Fruit fly (Drosophila melanogaster): ENCODE data around the gene CG3224.

The CG3224 gene

DNA sequence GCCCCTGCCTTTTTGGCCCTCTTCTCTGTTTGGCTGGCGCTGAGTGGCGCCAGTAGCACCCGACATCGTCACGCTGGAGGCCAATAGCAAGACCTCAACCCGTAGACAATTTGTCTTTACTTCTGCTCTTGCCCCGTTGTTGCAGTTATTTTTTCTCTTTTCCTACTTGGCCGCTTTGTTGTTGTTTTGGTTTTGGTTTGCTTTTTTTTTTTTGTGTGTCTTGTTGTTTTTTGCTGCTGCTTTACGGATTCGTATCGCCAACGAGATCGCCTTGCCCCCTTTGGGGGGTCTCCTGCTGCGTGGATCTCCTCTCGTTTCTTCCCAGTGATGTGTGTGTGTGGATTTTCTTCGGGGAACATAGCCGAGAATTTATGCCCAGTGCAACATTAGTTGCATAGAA, 29.4 kb downstream of the CG3224 start:
- TF ChIP-seq noc (tag; optimal IDR thresholded peaks at IDR 0.05): no peak

DNA sequence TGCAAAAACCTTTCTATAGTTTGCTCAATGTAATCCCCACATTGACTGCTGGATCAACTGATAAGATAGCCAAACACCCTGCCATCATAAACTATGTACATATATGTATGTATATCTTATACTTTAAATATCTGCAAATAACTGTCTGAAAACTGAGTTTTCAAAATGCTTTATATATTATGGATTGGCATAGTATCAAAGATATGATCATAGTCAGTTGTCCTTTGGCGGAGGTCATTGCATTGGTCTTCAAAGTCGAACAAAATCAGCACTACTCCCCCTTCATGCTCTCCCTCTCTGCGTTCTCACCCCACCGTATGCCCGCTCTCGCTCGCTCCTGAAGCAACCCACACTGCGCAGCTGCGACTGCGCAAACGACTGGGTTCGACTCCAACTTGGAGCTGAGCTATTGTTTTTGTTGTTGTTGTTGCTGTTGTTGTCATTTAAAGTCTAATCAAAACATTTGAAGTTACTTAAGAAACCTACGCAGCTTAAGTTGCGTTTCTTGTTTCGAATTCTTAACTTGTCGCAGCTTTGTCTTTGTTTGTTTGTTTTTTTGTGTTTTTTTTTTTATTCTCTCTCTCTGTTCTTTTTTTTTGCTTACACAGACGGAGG, 36.2 kb downstream of the CG3224 start:
- TF ChIP-seq noc (tag; optimal IDR thresholded peaks at IDR 0.05): no peak

DNA sequence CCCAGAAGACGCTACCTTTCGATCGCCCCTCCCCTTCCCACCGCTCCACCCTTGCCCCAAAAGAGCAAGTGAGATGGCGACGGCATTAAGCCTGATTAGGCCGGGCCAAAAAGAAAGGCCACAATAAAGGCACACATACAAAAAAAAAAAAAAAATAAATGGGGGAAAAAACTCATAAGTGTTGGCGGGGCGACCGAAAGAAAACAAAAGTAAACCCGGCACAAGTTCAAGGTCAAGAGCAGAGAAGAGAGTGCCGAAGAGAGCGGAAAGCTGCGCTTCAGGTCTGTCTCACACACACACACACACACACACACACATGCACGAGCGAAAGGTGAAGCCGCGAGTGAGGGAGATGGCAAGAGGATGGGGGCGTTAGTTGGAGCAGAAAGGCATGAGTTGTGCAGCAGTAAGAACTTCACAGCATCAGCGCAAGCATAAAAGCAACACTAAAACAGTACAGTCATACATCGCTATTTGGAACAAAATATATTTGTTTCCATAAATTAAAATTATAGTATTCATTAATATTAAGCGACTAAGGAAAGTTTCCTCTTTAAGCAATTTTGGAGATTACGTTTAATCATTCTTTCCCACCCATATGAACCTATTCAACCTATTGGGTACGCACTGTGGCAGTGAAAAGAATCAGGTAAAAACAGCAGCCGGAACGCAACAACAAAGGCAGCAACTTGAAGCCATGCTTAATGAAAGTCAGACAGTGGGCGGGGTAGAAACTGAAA, 37.1 kb downstream of the CG3224 start:
- TF ChIP-seq noc (tag; optimal IDR thresholded peaks at IDR 0.05): no peak

DNA sequence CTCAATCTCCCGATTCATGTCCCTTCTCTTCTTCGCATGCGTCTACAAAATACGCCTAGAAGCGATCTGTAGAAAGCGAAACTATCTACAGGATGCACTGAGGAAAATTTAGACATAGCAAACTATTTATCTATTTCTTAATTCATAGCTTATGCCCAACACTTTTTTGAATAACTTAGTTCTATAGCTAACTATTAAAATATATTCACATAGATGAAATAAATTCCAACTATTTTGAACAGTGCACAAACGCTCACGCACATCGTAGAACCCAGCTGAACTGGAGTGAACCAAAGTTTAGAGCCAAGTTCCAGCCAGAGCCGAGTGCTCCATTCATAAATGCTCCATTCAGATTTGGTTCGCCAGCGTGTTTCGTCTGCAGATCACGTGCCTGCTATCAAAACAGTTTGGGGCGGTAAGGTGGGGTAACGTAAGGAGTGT, 39.7 kb downstream of the CG3224 start:
- TF ChIP-seq noc (tag; optimal IDR thresholded peaks at IDR 0.05): peak; percentile 36

DNA sequence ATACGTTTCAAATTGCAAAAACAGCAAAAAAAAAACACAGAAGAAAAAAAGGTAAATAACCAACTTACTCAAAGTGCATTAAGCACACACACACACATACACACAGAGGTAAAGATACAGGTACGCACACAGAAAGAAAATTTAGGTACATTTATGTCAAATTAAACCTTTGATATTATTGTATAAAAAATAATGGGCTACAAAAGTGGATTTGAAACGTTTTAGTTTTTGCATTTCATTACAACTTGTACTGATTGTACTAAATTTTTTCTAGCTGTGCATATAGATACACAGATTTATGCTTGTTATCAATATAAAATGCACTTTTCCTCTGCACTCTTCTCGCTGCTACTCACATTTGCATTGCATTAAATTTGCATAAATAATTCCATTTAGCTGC, 43.9 kb downstream of the CG3224 start:
- no peak for TF ChIP-seq noc (tag; optimal IDR thresholded peaks at IDR 0.05)

DNA sequence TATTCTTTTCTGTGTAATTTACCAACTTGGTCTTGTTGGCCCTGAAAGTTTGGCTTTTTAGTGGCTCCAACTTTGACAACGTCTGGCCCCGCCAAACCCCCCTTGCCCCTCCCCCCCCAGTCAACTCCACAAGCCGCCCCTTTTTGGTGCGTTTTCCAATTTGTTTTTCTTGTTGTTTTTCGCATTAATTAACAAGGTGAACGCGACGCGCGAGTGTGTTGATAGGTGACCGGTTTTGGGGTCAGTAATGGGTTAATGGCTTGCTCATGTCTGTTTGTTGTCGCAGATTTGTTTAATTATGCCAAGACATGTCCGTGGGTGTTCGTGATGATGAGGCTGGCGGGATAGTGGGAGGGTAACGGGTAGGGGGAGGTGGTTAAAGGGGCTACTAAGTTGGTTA, 44.5 kb downstream of the CG3224 start:
- TF ChIP-seq noc (tag; optimal IDR thresholded peaks at IDR 0.05): no peak

DNA sequence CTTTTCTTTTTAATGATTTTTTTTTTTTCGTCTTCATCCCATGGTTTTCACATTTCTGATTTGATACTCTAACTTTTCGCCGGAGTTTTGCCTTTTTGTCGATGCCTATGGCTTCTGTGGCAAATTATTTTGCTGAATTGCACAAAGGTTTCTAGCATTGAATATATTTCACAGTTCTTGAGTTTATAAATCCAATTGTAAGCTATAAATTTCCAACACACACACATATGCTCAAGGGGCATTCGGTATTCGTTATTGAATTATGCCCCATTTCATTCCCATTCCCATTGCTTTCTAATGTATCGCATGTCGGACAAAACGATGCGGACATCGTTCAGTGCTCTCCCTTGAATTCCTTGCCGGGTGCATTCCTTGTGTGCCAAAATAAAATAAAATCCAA, 45.8 kb downstream of the CG3224 start:
- no peak for TF ChIP-seq noc (tag; optimal IDR thresholded peaks at IDR 0.05)

DNA sequence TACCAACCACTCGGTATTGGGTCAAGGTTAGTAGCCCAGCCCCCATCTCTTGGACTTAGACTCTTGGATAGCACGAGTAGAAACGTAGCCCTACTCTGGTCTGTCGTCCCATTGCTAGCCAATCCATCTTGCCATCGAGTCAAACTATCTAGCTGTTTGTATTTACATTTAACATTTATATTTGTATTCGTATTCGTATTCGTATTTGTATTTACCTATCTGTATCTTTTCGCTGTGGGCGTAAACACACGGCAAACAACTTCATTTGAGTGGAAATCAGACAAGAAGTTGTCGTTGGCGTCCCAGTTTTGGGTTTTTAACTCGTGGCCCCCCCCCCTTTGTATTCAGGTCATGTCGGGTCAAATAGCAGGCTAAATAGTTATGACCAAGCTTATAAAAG, 47.0 kb downstream of the CG3224 start:
- no peak for TF ChIP-seq noc (tag; optimal IDR thresholded peaks at IDR 0.05)

DNA sequence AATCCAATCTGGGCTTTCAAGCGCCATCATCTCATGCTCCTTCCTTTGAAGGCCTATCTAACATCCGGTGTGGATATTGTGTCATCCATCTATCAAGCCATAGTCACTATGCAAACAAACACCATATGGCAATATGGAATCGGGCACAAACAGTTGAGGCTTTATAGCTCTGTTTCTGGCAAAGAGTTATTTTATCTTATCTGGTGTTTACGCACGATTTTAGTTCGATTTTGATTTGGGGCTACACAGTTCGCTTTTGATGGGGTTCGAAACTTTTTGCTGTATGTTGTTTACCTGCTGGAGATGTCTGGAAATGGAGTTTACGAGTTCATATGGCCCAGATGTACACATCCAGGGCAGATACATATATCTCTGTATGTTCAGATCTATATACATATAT, 47.7 kb downstream of the CG3224 start:
- no peak for TF ChIP-seq noc (tag; optimal IDR thresholded peaks at IDR 0.05)

DNA sequence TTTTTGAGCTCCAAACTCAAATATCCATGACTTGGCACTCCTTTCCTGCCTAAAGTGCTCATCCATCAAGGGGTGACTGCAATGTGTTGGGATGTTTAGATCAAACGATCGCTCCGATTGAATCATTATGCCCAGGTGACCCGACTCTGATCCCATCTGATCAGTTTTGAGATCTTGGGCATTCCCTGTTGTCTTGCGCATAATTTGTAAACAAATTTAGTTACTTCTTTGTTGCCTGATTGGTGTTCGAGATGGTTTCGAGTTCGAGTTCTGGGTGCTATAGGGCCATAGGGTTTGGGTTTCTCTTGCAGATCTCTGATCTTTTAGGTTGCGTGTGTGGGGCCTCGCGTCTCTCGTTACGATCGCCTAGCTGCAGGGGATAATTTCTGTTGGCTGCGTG, 48.8 kb downstream of the CG3224 start:
- TF ChIP-seq noc (tag; optimal IDR thresholded peaks at IDR 0.05): no peak

DNA sequence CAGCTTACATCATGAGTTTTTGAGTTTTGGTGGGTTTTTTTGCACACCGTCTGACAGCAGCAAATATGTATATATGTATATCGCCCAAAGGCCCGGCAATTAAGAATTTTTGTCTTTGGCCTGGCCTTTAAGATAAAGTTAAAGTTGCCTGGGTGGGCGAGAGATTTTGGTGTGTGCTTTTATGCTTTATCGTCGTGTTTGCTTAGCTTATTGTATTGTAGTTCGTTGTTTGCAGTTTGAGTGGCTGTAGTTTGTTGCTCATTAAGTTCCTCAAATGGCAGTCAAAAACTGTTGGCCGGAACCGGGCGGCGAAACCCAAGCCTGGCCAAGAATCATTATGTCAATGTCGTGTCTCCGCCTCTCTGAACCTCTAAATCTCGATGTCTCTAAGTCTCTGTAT, 49.4 kb downstream of the CG3224 start:
- no peak for TF ChIP-seq noc (tag; optimal IDR thresholded peaks at IDR 0.05)

Measured in whole organism, larva.